Worm (Caenorhabditis elegans) whole organism, L2 larva: ENCODE measurements around the gene T10B5.10.
"Not testable (repeated sequence)": the region's sequence is repeated elsewhere in the genome, so short reads cannot be mapped to it uniquely, and the experiment has no call there.

Source experiments
- F13H6.1 ChIP-seq: sonication (generic microtip); optimal IDR thresholded peaks from 2 replicates; lab custom pipeline; 2016; ENCODE audit warnings: missing genetic modification characterization, missing compliant biosample characterization
- R02D3.7 ChIP-seq: fragments of 150-350 bp; optimal IDR thresholded peaks from 2 replicates; lab custom pipeline; 2014; ENCODE audit warnings: missing biosample characterization, missing genetic modification characterization
- Y55F3AM.14 ChIP-seq: fragments of 200-800 bp; sonication (Bioruptor generic); optimal IDR thresholded peaks from 2 replicates; lab custom pipeline; 2018; ENCODE audit warnings: mild to moderate bottlenecking, missing genetic modification characterization, missing compliant biosample characterization
- ZK546.5 ChIP-seq: sonication (generic microtip); optimal IDR thresholded peaks from 2 replicates; lab custom pipeline; 2017; ENCODE audit warnings: missing biosample characterization, missing genetic modification characterization
- alr-1 ChIP-seq: fragments of 150-350 bp; optimal IDR thresholded peaks from 2 replicates; lab custom pipeline; 2014; ENCODE audit warnings: missing biosample characterization, missing genetic modification characterization
- ama-1 ChIP-seq: fragments of 150-350 bp; optimal IDR thresholded peaks from 2 replicates; lab custom pipeline; 2018; ENCODE audit warnings: inconsistent platforms
- blmp-1 ChIP-seq: sonication (generic microtip); optimal IDR thresholded peaks from 2 replicates; lab custom pipeline; 2017; ENCODE audit warnings: missing genetic modification characterization, mild to moderate bottlenecking, missing compliant biosample characterization, antibody characterized with exemption, moderate library complexity; ENCODE audit not compliant: insufficient read depth
- ceh-16 ChIP-seq: fragments of 150-350 bp; optimal IDR thresholded peaks from 2 replicates; lab custom pipeline; 2014; ENCODE audit warnings: missing biosample characterization, missing genetic modification characterization
- ceh-82 ChIP-seq: fragments of 150-350 bp; optimal IDR thresholded peaks from 2 replicates; lab custom pipeline; 2014; ENCODE audit warnings: missing biosample characterization, missing genetic modification characterization
- crh-2 ChIP-seq: sonication (generic microtip); optimal IDR thresholded peaks from 2 replicates; lab custom pipeline; 2017; ENCODE audit warnings: missing biosample characterization, missing genetic modification characterization
- dmd-4 ChIP-seq: sonication (generic microtip); optimal IDR thresholded peaks from 2 replicates; lab custom pipeline; 2017; ENCODE audit warnings: missing biosample characterization, missing genetic modification characterization
- elt-1 ChIP-seq: fragments of 150-350 bp; optimal IDR thresholded peaks from 2 replicates; lab custom pipeline; 2014; ENCODE audit warnings: missing biosample characterization, missing genetic modification characterization
- elt-3 ChIP-seq: sonication (generic microtip); optimal IDR thresholded peaks from 2 replicates; lab custom pipeline; 2017; ENCODE audit warnings: missing biosample characterization, missing genetic modification characterization
- fos-1 ChIP-seq: fragments of 150-350 bp; optimal IDR thresholded peaks from 2 replicates; lab custom pipeline; 2014; ENCODE audit warnings: missing biosample characterization, missing genetic modification characterization
- gmeb-1 ChIP-seq: fragments of 150-350 bp; optimal IDR thresholded peaks from 2 replicates; lab custom pipeline; 2014; ENCODE audit warnings: missing biosample characterization, missing genetic modification characterization
- lin-11 ChIP-seq: fragments of 150-350 bp; sonication (generic microtip); optimal IDR thresholded peaks from 2 replicates; lab custom pipeline; 2014; ENCODE audit warnings: missing biosample characterization, missing genetic modification characterization, inconsistent platforms, mixed read lengths
- lin-13 ChIP-seq: fragments of 150-350 bp; optimal IDR thresholded peaks from 2 replicates; lab custom pipeline; 2014; ENCODE audit warnings: missing biosample characterization, missing genetic modification reagents, missing genetic modification characterization
- lin-39 ChIP-seq: fragments of 150-350 bp; optimal IDR thresholded peaks from 2 replicates; lab custom pipeline; 2014; ENCODE audit warnings: missing biosample characterization, missing genetic modification reagents, missing genetic modification characterization
- lsy-2 ChIP-seq, 2 experiments: fragments of 150-350 bp in 1 of 2; sonication (generic microtip) in 1 of 2; optimal IDR thresholded peaks; 2 replicates each; lab custom pipeline; 2014 to 2017; ENCODE audit warnings: missing biosample characterization in 2 of 2, missing genetic modification characterization in 2 of 2
- mbf-1 ChIP-seq: sonication (generic microtip); optimal IDR thresholded peaks from 2 replicates; lab custom pipeline; 2017; ENCODE audit warnings: missing biosample characterization, missing genetic modification characterization
- mdl-1 ChIP-seq, 2 experiments: fragments of 150-350 bp in 1 of 2; sonication (generic microtip) in 1 of 2; optimal IDR thresholded peaks; 2 replicates each; lab custom pipeline; 2017; ENCODE audit warnings: missing biosample characterization in 2 of 2, missing genetic modification characterization in 2 of 2
- nhr-11 ChIP-seq: fragments of 150-350 bp; optimal IDR thresholded peaks from 2 replicates; lab custom pipeline; 2014; ENCODE audit warnings: missing biosample characterization, missing genetic modification characterization
- nhr-12 ChIP-seq: fragments of 150-350 bp; optimal IDR thresholded peaks from 2 replicates; lab custom pipeline; 2014; ENCODE audit warnings: missing biosample characterization, missing genetic modification characterization
- nhr-129 ChIP-seq: fragments of 150-350 bp; optimal IDR thresholded peaks from 2 replicates; lab custom pipeline; 2014; ENCODE audit warnings: missing biosample characterization, missing genetic modification characterization
- nhr-21 ChIP-seq: fragments of 150-350 bp; optimal IDR thresholded peaks from 2 replicates; lab custom pipeline; 2014; ENCODE audit warnings: missing biosample characterization, missing genetic modification characterization
- nhr-23 ChIP-seq: fragments of 150-350 bp; optimal IDR thresholded peaks from 2 replicates; lab custom pipeline; 2014; ENCODE audit warnings: missing biosample characterization, missing genetic modification reagents, missing genetic modification characterization
- nhr-25 ChIP-seq: fragments of 150-350 bp; sonication (generic microtip); optimal IDR thresholded peaks from 3 replicates; lab custom pipeline; 2014; ENCODE audit warnings: missing biosample characterization, missing genetic modification characterization
- nhr-77 ChIP-seq: fragments of 150-350 bp; optimal IDR thresholded peaks from 2 replicates; lab custom pipeline; 2014; ENCODE audit warnings: missing biosample characterization, missing genetic modification characterization
- peb-1 ChIP-seq: fragments of 150-350 bp; optimal IDR thresholded peaks from 2 replicates; lab custom pipeline; 2014; ENCODE audit warnings: missing biosample characterization, missing genetic modification characterization
- sem-4 ChIP-seq: fragments of 150-350 bp; optimal IDR thresholded peaks from 2 replicates; lab custom pipeline; 2014; ENCODE audit warnings: missing biosample characterization, missing genetic modification reagents, missing genetic modification characterization
- sma-9 ChIP-seq, 2 experiments: fragments of 150-350 bp in 1 of 2; sonication (generic microtip) in 1 of 2; optimal IDR thresholded peaks; 2 replicates each; lab custom pipeline; 2014 to 2016; ENCODE audit warnings: missing genetic modification characterization in 2 of 2, mild to moderate bottlenecking in 1 of 2, missing biosample characterization in 1 of 2, missing compliant biosample characterization in 1 of 2, missing genetic modification reagents in 1 of 2, moderate library complexity in 1 of 2
- unc-39 ChIP-seq: fragments of 150-350 bp; optimal IDR thresholded peaks from 2 replicates; lab custom pipeline; 2014; ENCODE audit warnings: missing biosample characterization, missing genetic modification characterization
- unc-55 ChIP-seq: fragments of 150-350 bp; sonication (generic microtip); optimal IDR thresholded peaks from 3 replicates; lab custom pipeline; 2014; ENCODE audit warnings: missing biosample characterization, missing genetic modification reagents, missing genetic modification characterization
- unc-62 ChIP-seq: fragments of 150-350 bp; optimal IDR thresholded peaks from 2 replicates; lab custom pipeline; 2014; ENCODE audit warnings: missing biosample characterization, missing genetic modification reagents, missing genetic modification characterization
- zag-1 ChIP-seq: fragments of 150-350 bp; optimal IDR thresholded peaks from 2 replicates; lab custom pipeline; 2014; ENCODE audit warnings: missing biosample characterization, missing genetic modification characterization
- ztf-1 ChIP-seq: fragments of 200-800 bp; sonication (Bioruptor generic); conservative IDR thresholded peaks from 2 replicates; pipeline ENCODE4 v1.3.6; 2022; ENCODE audit warnings: missing genetic modification characterization, missing compliant biosample characterization
- ztf-4 ChIP-seq: fragments of 150-350 bp; optimal IDR thresholded peaks from 2 replicates; lab custom pipeline; 2014; ENCODE audit warnings: missing biosample characterization, missing genetic modification characterization

The T10B5.10 gene

DNA sequence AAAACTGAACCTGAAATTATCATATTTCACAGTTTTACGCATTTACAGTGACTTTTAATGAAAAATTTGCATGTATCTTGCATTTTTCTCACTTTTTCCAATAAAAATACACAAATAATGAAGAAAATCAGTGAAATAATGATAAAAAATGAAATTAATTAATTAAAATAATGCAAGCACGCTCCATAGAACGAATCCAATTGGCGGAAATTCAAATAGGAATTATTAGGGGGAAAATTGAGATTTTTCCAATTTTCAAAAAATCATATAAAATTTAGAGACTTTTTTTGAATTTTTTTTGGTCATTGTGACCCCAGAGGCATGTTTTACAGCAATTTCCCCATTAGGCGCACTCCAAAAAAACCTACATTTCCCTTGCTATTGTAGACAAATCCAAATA is 35.3 kb downstream of the T10B5.10 start:
- TF ChIP-seq mdl-1 (tag; optimal IDR thresholded peaks at IDR 0.05; lab: Kevin White, UChicago): no peak
- TF ChIP-seq dmd-4 (tag; lab: Kevin White, UChicago): no peak
- no peak for TF ChIP-seq elt-1 (tag; lab: Kevin White, UChicago)
- no peak for TF ChIP-seq nhr-12
- no peak for TF ChIP-seq unc-62 (GFP tag; lab: Kevin White, UChicago)
- TF ChIP-seq mbf-1 (tag; lab: Kevin White, UChicago): no peak
- TF ChIP-seq F13H6.1 (tag; lab: Kevin White, UChicago): no peak
- TF ChIP-seq peb-1: no peak
- TF ChIP-seq R02D3.7: no peak
- no peak for TF ChIP-seq sma-9 (GFP tag; optimal IDR thresholded peaks at IDR 0.05; lab: Kevin White, UChicago)
- TF ChIP-seq sma-9 (tag; optimal IDR thresholded peaks at IDR 0.05; lab: Kevin White, UChicago): no peak
- TF ChIP-seq nhr-77 (tag; lab: Kevin White, UChicago): no peak
- no peak for TF ChIP-seq blmp-1
- TF ChIP-seq fos-1 (tag; lab: Kevin White, UChicago): no peak
- TF ChIP-seq unc-55: no peak
- TF ChIP-seq ztf-4: no peak
- TF ChIP-seq lsy-2 (tag; optimal IDR thresholded peaks at IDR 0.05; lab: Kevin White, UChicago): no peak

ce11 chrV:1820016-1820415 is 36.1 kb downstream of the T10B5.10 start:
- TF ChIP-seq ztf-4 (no peak), nhr-11 (no peak), sem-4 (tag; lab: Kevin White, UChicago) (no peak), nhr-25 (no peak), sma-9 (GFP tag; optimal IDR thresholded peaks at IDR 0.05; lab: Kevin White, UChicago) (no peak), sma-9 (tag; optimal IDR thresholded peaks at IDR 0.05; lab: Kevin White, UChicago) (no peak), lin-13 (GFP tag; lab: Kevin White, UChicago) (no peak), dmd-4 (tag; lab: Kevin White, UChicago) (no peak), lsy-2 (tag; optimal IDR thresholded peaks at IDR 0.05; lab: Kevin White, UChicago) (no peak), nhr-23 (tag; lab: Kevin White, UChicago) (no peak), ZK546.5 (tag; lab: Kevin White, UChicago) (no peak), Y55F3AM.14 (GFP tag; lab: Kevin White, UChicago) (no peak), elt-3 (tag; lab: Kevin White, UChicago) (no peak)

DNA sequence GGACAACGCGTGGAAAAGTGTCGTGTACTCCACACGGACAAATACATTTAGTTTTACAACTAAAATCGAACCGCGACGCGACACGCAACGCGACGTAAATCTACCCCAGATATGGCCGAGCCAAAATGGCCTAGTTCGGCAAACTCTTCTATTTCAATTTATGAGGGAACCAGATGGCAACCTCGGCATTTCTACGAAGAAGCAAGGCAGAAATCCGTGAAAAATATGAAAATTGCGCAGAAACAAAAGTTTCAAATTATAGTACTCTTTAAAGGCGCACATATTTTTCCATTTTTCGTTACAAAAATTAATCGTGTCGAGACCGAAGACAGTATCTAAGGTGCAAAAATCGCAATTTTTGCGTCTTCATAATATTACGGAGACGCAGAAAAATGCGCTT is 41.3 kb downstream of the T10B5.10 start, which contains the start of gene Y46H3A.5:
Y46H3A.5 (minus strand) TSS at position 101 of the 400 bp plus-strand sequence.
- not testable (repeated sequence) for TF ChIP-seq unc-62 (GFP tag; lab: Kevin White, UChicago); blmp-1; dmd-4 (tag; lab: Kevin White, UChicago)

DNA sequence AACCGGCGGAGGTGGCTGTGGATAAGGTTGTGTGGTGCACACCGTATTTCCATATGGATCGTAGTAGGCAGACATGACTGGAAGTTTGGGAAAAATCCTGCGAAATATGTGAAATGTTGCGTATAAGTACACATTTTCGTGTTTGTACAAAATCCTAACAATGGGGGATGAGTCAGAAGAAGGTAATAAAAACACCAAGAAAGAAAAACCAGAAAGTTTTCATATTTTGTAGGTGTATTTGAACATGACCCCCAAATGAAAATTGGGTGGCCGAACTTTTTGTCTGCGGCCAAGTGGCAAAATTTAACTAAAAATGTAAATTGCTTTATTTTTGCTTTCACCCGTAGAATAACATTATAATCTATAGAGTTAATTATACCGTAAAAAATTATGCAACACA is 45.0 kb downstream of the T10B5.10 start, which contains the start of gene Y46H3A.4:
Y46H3A.4 (minus strand) TSS at position 101 of the 400 bp plus-strand sequence.
- no peak for TF ChIP-seq unc-39
- no peak for TF ChIP-seq mdl-1 (tag; optimal IDR thresholded peaks at IDR 0.05; lab: Kevin White, UChicago)
- TF ChIP-seq peb-1: no peak
- no peak for TF ChIP-seq dmd-4 (tag; lab: Kevin White, UChicago)
- TF ChIP-seq ceh-82: no peak
- TF ChIP-seq ztf-4: no peak
- no peak for TF ChIP-seq crh-2 (tag; lab: Kevin White, UChicago)
- TF ChIP-seq blmp-1: no peak
- no peak for TF ChIP-seq sem-4 (tag; lab: Kevin White, UChicago)
- no peak for TF ChIP-seq ceh-16
- TF ChIP-seq lin-13 (GFP tag; lab: Kevin White, UChicago): no peak
- no peak for TF ChIP-seq ztf-1 (GFP tag; lab: Robert Waterston, UW)

DNA sequence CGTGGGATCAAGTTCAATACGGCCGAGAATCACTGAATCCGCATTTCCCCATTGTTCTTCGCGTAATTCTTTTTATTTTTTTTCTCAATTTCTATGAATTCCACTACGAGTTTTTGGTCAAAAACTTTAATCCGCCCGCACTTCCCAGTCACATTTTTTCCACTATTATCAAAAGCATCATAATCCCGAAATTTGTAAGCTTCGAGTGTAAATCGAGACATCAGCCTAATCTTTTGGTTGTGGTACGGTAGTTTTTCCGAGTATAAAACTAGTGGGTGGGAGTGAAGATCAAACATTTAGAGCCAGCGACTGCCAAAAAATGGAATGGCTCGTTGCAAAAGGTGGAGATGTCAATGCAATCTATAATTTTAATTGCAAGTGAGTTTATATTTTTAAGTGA is 48.9 kb downstream of the T10B5.10 start, which contains the start of gene srt-42:
srt-42 (plus strand) TSS at position 301 of the 400 bp plus-strand sequence.
- TF ChIP-seq unc-55 (no peak), ztf-4 (no peak), elt-1 (tag; lab: Kevin White, UChicago) (no peak), F13H6.1 (tag; lab: Kevin White, UChicago) (no peak), lin-39 (no peak), zag-1 (tag; lab: Kevin White, UChicago) (no peak), mdl-1 (tag; optimal IDR thresholded peaks at IDR 0.05; lab: Kevin White, UChicago) (no peak), alr-1 (tag; lab: Kevin White, UChicago) (no peak), lin-11 (tag; lab: Kevin White, UChicago) (no peak), ama-1 (lab: Kevin White, UChicago) (no peak), mbf-1 (tag; lab: Kevin White, UChicago) (no peak), elt-3 (tag; lab: Kevin White, UChicago) (no peak), dmd-4 (tag; lab: Kevin White, UChicago) (no peak), nhr-21 (no peak), nhr-23 (tag; lab: Kevin White, UChicago) (no peak), peb-1 (no peak), nhr-129 (no peak), nhr-12 (no peak), nhr-11 (no peak), gmeb-1 (tag; lab: Kevin White, UChicago) (no peak)
- TF ChIP-seq, all 48 proteins: peak for 0
